Worm (Caenorhabditis elegans) whole organism, young adult: ENCODE measurements around the gene Y77E11A.23.

Source experiments
- B0261.1 ChIP-seq: sonication (generic microtip); optimal IDR thresholded peaks from 2 replicates; lab custom pipeline; 2016; ENCODE audit warnings: mild to moderate bottlenecking, missing genetic modification characterization, moderate library complexity, missing compliant biosample characterization
- B0336.3 ChIP-seq: fragments of 200-800 bp; sonication (Bioruptor generic); IDR thresholded peaks from 2 replicates; pipeline ENCODE4 v1.3.6; 2022; ENCODE audit warnings: missing genetic modification characterization, missing compliant biosample characterization
- F22D6.2 ChIP-seq: sonication (generic microtip); optimal IDR thresholded peaks from 2 replicates; lab custom pipeline; 2016; ENCODE audit warnings: mild to moderate bottlenecking, missing genetic modification characterization, missing compliant biosample characterization
- F23B12.7 ChIP-seq: sonication (generic microtip); optimal IDR thresholded peaks from 2 replicates; lab custom pipeline; 2017; ENCODE audit warnings: missing genetic modification characterization, mild to moderate bottlenecking, missing compliant biosample characterization, antibody characterized with exemption, moderate library complexity; ENCODE audit not compliant: insufficient read depth
- F39B2.1 ChIP-seq: fragments of 200-800 bp; sonication (Bioruptor generic); IDR thresholded peaks from 2 replicates; pipeline ENCODE4 v1.3.6; 2022; ENCODE audit warnings: missing genetic modification reagents, missing genetic modification characterization, missing compliant biosample characterization
- T26A5.8 ChIP-seq: sonication (generic microtip); optimal IDR thresholded peaks from 2 replicates; lab custom pipeline; 2016; ENCODE audit warnings: missing genetic modification characterization, missing compliant biosample characterization
- Y67H2A.10 ChIP-seq: fragments of 200-800 bp; sonication (Bioruptor generic); conservative IDR thresholded peaks from 2 replicates; pipeline ENCODE4 v1.3.6; 2022; ENCODE audit warnings: missing genetic modification reagents, missing genetic modification characterization, missing compliant biosample characterization
- akir-1 ChIP-seq: fragments of 200-800 bp; sonication (Bioruptor generic); optimal IDR thresholded peaks from 2 replicates; lab custom pipeline; 2018; ENCODE audit warnings: mild to moderate bottlenecking, missing genetic modification characterization, moderate library complexity, missing compliant biosample characterization
- hlh-12 ChIP-seq: sonication (generic microtip); optimal IDR thresholded peaks from 2 replicates; lab custom pipeline; 2016; ENCODE audit warnings: missing genetic modification characterization, missing compliant biosample characterization
- hlh-26 ChIP-seq: fragments of 200-800 bp; sonication (Bioruptor generic); conservative IDR thresholded peaks from 2 replicates; pipeline ENCODE4 v1.3.6; 2022; ENCODE audit warnings: missing genetic modification reagents, missing genetic modification characterization, missing compliant biosample characterization
- pha-4 ChIP-seq: fragments of 150-350 bp; sonication (generic microtip); optimal IDR thresholded peaks from 2 replicates; lab custom pipeline; 2014; ENCODE audit warnings: missing biosample characterization, missing genetic modification reagents, missing genetic modification characterization
- sdz-38 ChIP-seq: sonication (generic microtip); optimal IDR thresholded peaks from 2 replicates; lab custom pipeline; 2016; ENCODE audit warnings: missing genotype, missing genetic modification characterization, missing compliant biosample characterization
- unc-130 ChIP-seq: sonication (generic microtip); optimal IDR thresholded peaks from 2 replicates; lab custom pipeline; 2016; ENCODE audit warnings: missing genetic modification reagents, missing genetic modification characterization, missing compliant biosample characterization

DNA sequence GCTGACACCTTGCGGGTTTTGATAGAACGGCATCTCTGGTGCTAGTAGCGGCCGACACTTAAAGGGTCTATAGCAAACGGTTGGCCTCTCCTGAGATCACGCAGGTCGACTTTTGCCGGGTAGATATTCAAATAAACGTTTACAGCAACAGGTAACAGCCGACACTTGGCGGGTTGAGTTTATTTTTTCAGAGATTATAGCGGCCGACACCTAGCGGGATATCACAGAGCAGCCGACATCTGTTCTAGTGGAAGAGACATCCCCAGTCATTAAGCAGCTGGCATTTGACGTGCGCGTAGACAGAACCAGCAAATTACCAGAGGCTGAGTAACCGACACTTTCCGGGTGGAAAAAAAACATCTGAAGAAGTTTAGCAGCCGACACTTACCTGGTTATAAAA, 31.3 kb upstream of the Y77E11A.23 start:
- TF ChIP-seq unc-130 (GFP tag; lab: Kevin White, UChicago), result no peak
- TF ChIP-seq F23B12.7 (tag; lab: Kevin White, UChicago), result no peak
- no peak for TF ChIP-seq F39B2.1 (GFP tag; lab: Robert Waterston, UW)
- no peak for TF ChIP-seq hlh-26 (GFP tag; lab: Robert Waterston, UW)
- no peak for TF ChIP-seq F22D6.2 (tag; lab: Kevin White, UChicago)
- TF ChIP-seq pha-4 (tag; lab: Kevin White, UChicago), result no peak
- no peak for TF ChIP-seq T26A5.8 (tag; lab: Kevin White, UChicago)
- TF ChIP-seq Y67H2A.10, result no peak
- TF ChIP-seq B0261.1 (tag; lab: Kevin White, UChicago), result no peak
- TF ChIP-seq akir-1, result no peak
- no peak for TF ChIP-seq hlh-12 (tag; lab: Kevin White, UChicago)
- no peak for TF ChIP-seq B0336.3 (GFP tag; lab: Robert Waterston, UW)
- no peak for TF ChIP-seq sdz-38
